Worm (Caenorhabditis elegans) whole organism, L1 larva: Measurements from ENCODE around the gene F52G3.7.

ENCODE experiments used
- ama-1 ChIP-seq: fragments of 150-350 bp; optimal IDR thresholded peaks from 2 replicates; lab custom pipeline; 2014
- ceh-82 ChIP-seq, 3 experiments: fragments of 150-350 bp in 1 of 3; sonication (generic microtip) in 2 of 3; optimal IDR thresholded peaks; 2 replicates each; lab custom pipeline; 2014 to 2017; ENCODE audit warnings: missing biosample characterization in 3 of 3, missing genetic modification characterization in 3 of 3
- elt-3 ChIP-seq, 6 experiments: fragments of 150-350 bp in 1 of 6; sonication (generic microtip); optimal IDR thresholded peaks; 2 replicates each; lab custom pipeline; 2017 to 2018; ENCODE audit warnings: missing biosample characterization in 6 of 6, missing genetic modification characterization in 6 of 6, inconsistent platforms in 1 of 6
- hlh-17 ChIP-seq: fragments of 200-800 bp; sonication (Bioruptor generic); optimal IDR thresholded peaks from 2 replicates; lab custom pipeline; 2018; ENCODE audit warnings: missing genetic modification characterization, mild to moderate bottlenecking, missing compliant biosample characterization, moderate library complexity, borderline replicate concordance
- isw-1 ChIP-seq: fragments of 200-800 bp; sonication (Bioruptor generic); IDR thresholded peaks from 2 replicates; pipeline ENCODE4 v1.3.6; 2022; ENCODE audit warnings: missing genetic modification characterization, missing compliant biosample characterization
- lin-13 ChIP-seq: fragments of 150-350 bp; optimal IDR thresholded peaks from 2 replicates; lab custom pipeline; 2014; ENCODE audit warnings: missing biosample characterization, missing genetic modification reagents, missing genetic modification characterization
- mdl-1 ChIP-seq, 2 experiments: fragments of 150-350 bp; optimal IDR thresholded peaks; 2 replicates each; lab custom pipeline; 2014 to 2017; ENCODE audit warnings: missing biosample characterization in 2 of 2, missing genetic modification characterization in 2 of 2, inconsistent platforms in 1 of 2
- nhr-71 ChIP-seq: sonication (generic microtip); optimal IDR thresholded peaks from 2 replicates; lab custom pipeline; 2016; ENCODE audit warnings: mild to moderate bottlenecking, missing genetic modification characterization, moderate library complexity, missing compliant biosample characterization
- nhr-77 ChIP-seq: fragments of 150-350 bp; optimal IDR thresholded peaks from 2 replicates; lab custom pipeline; 2014; ENCODE audit warnings: missing biosample characterization, missing genetic modification characterization
- pag-3 ChIP-seq: sonication (generic microtip); optimal IDR thresholded peaks from 2 replicates; lab custom pipeline; 2017; ENCODE audit warnings: missing genetic modification characterization, mild to moderate bottlenecking, missing compliant biosample characterization, antibody characterized with exemption, borderline replicate concordance; ENCODE audit not compliant: insufficient read depth
- skn-1 ChIP-seq: fragments of 150-350 bp; optimal IDR thresholded peaks from 2 replicates; lab custom pipeline; 2014; ENCODE audit warnings: missing biosample characterization, missing genetic modification characterization
- swsn-7 ChIP-seq: sonication (generic microtip); optimal IDR thresholded peaks from 2 replicates; lab custom pipeline; 2016; ENCODE audit warnings: missing genetic modification characterization, missing compliant biosample characterization
- tbx-2 ChIP-seq: sonication (generic microtip); optimal IDR thresholded peaks from 2 replicates; lab custom pipeline; 2016; ENCODE audit warnings: missing genetic modification characterization, missing compliant biosample characterization
- zag-1 ChIP-seq: fragments of 150-350 bp; optimal IDR thresholded peaks from 2 replicates; lab custom pipeline; 2014; ENCODE audit warnings: missing biosample characterization, missing genetic modification characterization

ce11 chrX:16993524-16993923, 29.8 kb downstream of the F52G3.7 start:
- TF ChIP-seq elt-3 (tag; optimal IDR thresholded peaks at IDR 0.05; lab: Kevin White, UChicago): no peak
- no peak for TF ChIP-seq swsn-7 (tag; lab: Kevin White, UChicago)
- TF ChIP-seq nhr-77: no peak
- TF ChIP-seq mdl-1 (tag; optimal IDR thresholded peaks at IDR 0.05; lab: Kevin White, UChicago): no peak
- no peak for TF ChIP-seq tbx-2 (tag; lab: Kevin White, UChicago)
- TF ChIP-seq zag-1 (tag; lab: Kevin White, UChicago): no peak
- no peak for TF ChIP-seq hlh-17
- no peak for TF ChIP-seq pag-3
- no peak for TF ChIP-seq skn-1 (tag; lab: Kevin White, UChicago)
- no peak for TF ChIP-seq lin-13 (GFP tag; lab: Kevin White, UChicago)
- TF ChIP-seq ceh-82 (tag; optimal IDR thresholded peaks at IDR 0.05; lab: Kevin White, UChicago): no peak
- TF ChIP-seq ama-1: no peak
- no peak for TF ChIP-seq isw-1
- TF ChIP-seq nhr-71 (tag; lab: Kevin White, UChicago): no peak
